Worm (Caenorhabditis elegans) whole organism, late embryonic: ENCODE data around the gene F55A11.6.

ENCODE experiments used
- C08G9.2 ChIP-seq: sonication (generic microtip); optimal IDR thresholded peaks from 2 replicates; lab custom pipeline; 2016; ENCODE audit warnings: mild to moderate bottlenecking, missing genetic modification characterization, moderate library complexity, missing compliant biosample characterization
- C38D4.7 ChIP-seq: fragments of 200-800 bp; sonication (Bioruptor generic); optimal IDR thresholded peaks from 2 replicates; lab custom pipeline; 2018; ENCODE audit warnings: mild to moderate bottlenecking, missing genetic modification characterization, moderate library complexity, missing compliant biosample characterization
- K02D7.2 ChIP-seq: sonication (generic microtip); optimal IDR thresholded peaks from 2 replicates; lab custom pipeline; 2017; ENCODE audit warnings: mild to moderate bottlenecking, missing genetic modification characterization, missing compliant biosample characterization
- K09A11.1 ChIP-seq: sonication (generic microtip); optimal IDR thresholded peaks from 2 replicates; lab custom pipeline; 2017; ENCODE audit warnings: antibody characterized with exemption, mild to moderate bottlenecking, missing genetic modification characterization, missing compliant biosample characterization; ENCODE audit not compliant: insufficient read depth
- T23F11.4 ChIP-seq: fragments of 200-800 bp; sonication (Bioruptor generic); optimal IDR thresholded peaks from 2 replicates; lab custom pipeline; 2018; ENCODE audit warnings: mild to moderate bottlenecking, missing genetic modification characterization, missing compliant biosample characterization
- Y22D7AL.16 ChIP-seq: sonication (generic microtip); optimal IDR thresholded peaks from 2 replicates; lab custom pipeline; 2016; ENCODE audit warnings: missing genetic modification characterization, missing compliant biosample characterization
- ahr-1 ChIP-seq: sonication (generic microtip); optimal IDR thresholded peaks from 2 replicates; lab custom pipeline; 2016; ENCODE audit warnings: missing genetic modification characterization, missing compliant biosample characterization
- ama-1 ChIP-seq: fragments of 150-350 bp; optimal IDR thresholded peaks from 2 replicates; lab custom pipeline; 2014
- ceh-18 ChIP-seq: sonication (generic microtip); optimal IDR thresholded peaks from 2 replicates; lab custom pipeline; 2016; ENCODE audit warnings: missing genetic modification characterization, missing compliant biosample characterization
- ceh-19 ChIP-seq: fragments of 200-800 bp; sonication (Bioruptor generic); optimal IDR thresholded peaks from 2 replicates; lab custom pipeline; 2018; ENCODE audit warnings: mild to moderate bottlenecking, missing genetic modification characterization, missing compliant biosample characterization
- ceh-2 ChIP-seq: sonication (generic microtip); optimal IDR thresholded peaks from 2 replicates; lab custom pipeline; 2016; ENCODE audit warnings: missing genotype, missing genetic modification characterization, missing compliant biosample characterization
- ceh-22 ChIP-seq: sonication (generic microtip); optimal IDR thresholded peaks from 2 replicates; lab custom pipeline; 2017; ENCODE audit warnings: missing biosample characterization, missing genetic modification characterization
- ceh-30 ChIP-seq: fragments of 150-350 bp; optimal IDR thresholded peaks from 2 replicates; lab custom pipeline; 2014; ENCODE audit warnings: missing biosample characterization, missing genetic modification characterization
- ceh-6 ChIP-seq: fragments of 200-800 bp; sonication (Bioruptor generic); optimal IDR thresholded peaks from 2 replicates; lab custom pipeline; 2018; ENCODE audit warnings: mild to moderate bottlenecking, missing genetic modification characterization, missing compliant biosample characterization
- che-1 ChIP-seq: sonication (generic microtip); optimal IDR thresholded peaks from 2 replicates; lab custom pipeline; 2016; ENCODE audit warnings: mild to moderate bottlenecking, missing genetic modification characterization, missing compliant biosample characterization
- dve-1 ChIP-seq: sonication (generic microtip); optimal IDR thresholded peaks from 2 replicates; lab custom pipeline; 2017; ENCODE audit warnings: antibody characterized with exemption, mild to moderate bottlenecking, missing genetic modification characterization, missing compliant biosample characterization
- elt-2 ChIP-seq: sonication (generic microtip); optimal IDR thresholded peaks from 2 replicates; lab custom pipeline; 2016; ENCODE audit warnings: missing genetic modification reagents, missing genetic modification characterization, missing compliant biosample characterization
- ets-4 ChIP-seq: sonication (generic microtip); optimal IDR thresholded peaks from 2 replicates; lab custom pipeline; 2016; ENCODE audit warnings: missing genetic modification characterization, missing compliant biosample characterization
- hlh-13 ChIP-seq: fragments of 200-800 bp; sonication (Bioruptor generic); optimal IDR thresholded peaks from 2 replicates; lab custom pipeline; 2018; ENCODE audit warnings: mild to moderate bottlenecking, missing genetic modification characterization, missing compliant biosample characterization
- hlh-30 ChIP-seq: sonication (generic microtip); optimal IDR thresholded peaks from 2 replicates; lab custom pipeline; 2017; ENCODE audit warnings: antibody characterized with exemption, missing genetic modification characterization, missing compliant biosample characterization; ENCODE audit not compliant: insufficient read depth
- hlh-6 ChIP-seq: sonication (generic microtip); optimal IDR thresholded peaks from 2 replicates; lab custom pipeline; 2016; ENCODE audit warnings: missing genotype, missing genetic modification characterization, missing compliant biosample characterization
- madf-2 ChIP-seq: sonication (generic microtip); optimal IDR thresholded peaks from 2 replicates; lab custom pipeline; 2017; ENCODE audit warnings: missing genetic modification characterization, missing compliant biosample characterization
- nhr-11 ChIP-seq: fragments of 150-350 bp; optimal IDR thresholded peaks from 2 replicates; lab custom pipeline; 2014; ENCODE audit warnings: missing biosample characterization, missing genetic modification characterization
- nhr-232 ChIP-seq: sonication (generic microtip); optimal IDR thresholded peaks from 2 replicates; lab custom pipeline; 2016; ENCODE audit warnings: missing genetic modification characterization, missing compliant biosample characterization
- odd-2 ChIP-seq: sonication (generic microtip); optimal IDR thresholded peaks from 2 replicates; lab custom pipeline; 2017; ENCODE audit warnings: antibody characterized with exemption, mild to moderate bottlenecking, missing genetic modification characterization, missing compliant biosample characterization
- pag-3 ChIP-seq: sonication (generic microtip); optimal IDR thresholded peaks from 2 replicates; lab custom pipeline; 2016; ENCODE audit warnings: missing compliant biosample characterization, missing genetic modification characterization, borderline replicate concordance
- pax-1 ChIP-seq: fragments of 150-350 bp; optimal IDR thresholded peaks from 2 replicates; lab custom pipeline; 2014; ENCODE audit warnings: missing biosample characterization, missing genetic modification characterization
- pha-2 ChIP-seq: sonication (generic microtip); optimal IDR thresholded peaks from 2 replicates; lab custom pipeline; 2017; ENCODE audit warnings: mild to moderate bottlenecking, missing genetic modification characterization, missing compliant biosample characterization
- pha-4 ChIP-seq: fragments of 150-350 bp; optimal IDR thresholded peaks from 2 replicates; lab custom pipeline; 2018; ENCODE audit warnings: missing biosample characterization, missing genetic modification reagents, missing genetic modification characterization
- pros-1 ChIP-seq: fragments of 150-350 bp; optimal IDR thresholded peaks from 2 replicates; lab custom pipeline; 2014; ENCODE audit warnings: missing biosample characterization, missing genetic modification reagents, missing genetic modification characterization
- sdc-2 ChIP-seq: sonication (generic microtip); optimal IDR thresholded peaks from 2 replicates; lab custom pipeline; 2016; ENCODE audit warnings: missing genotype, missing genetic modification characterization, missing compliant biosample characterization
- tbx-7 ChIP-seq: sonication (generic microtip); optimal IDR thresholded peaks from 2 replicates; lab custom pipeline; 2016; ENCODE audit warnings: missing genotype, missing genetic modification characterization, missing compliant biosample characterization
- ttx-3 ChIP-seq: sonication (generic microtip); optimal IDR thresholded peaks from 2 replicates; lab custom pipeline; 2016; ENCODE audit warnings: missing genetic modification reagents, missing genetic modification characterization, missing compliant biosample characterization
- unc-55 ChIP-seq: sonication (generic microtip); optimal IDR thresholded peaks from 2 replicates; lab custom pipeline; 2017; ENCODE audit warnings: missing biosample characterization, missing genetic modification reagents, missing genetic modification characterization
- zip-5 ChIP-seq: sonication (generic microtip); optimal IDR thresholded peaks from 2 replicates; lab custom pipeline; 2016; ENCODE audit warnings: missing genetic modification characterization, missing compliant biosample characterization

F55A11.6 gene

ce11 chrV:11736896-11737295 lies 39.7 kb upstream of the F55A11.6 start, which contains the start of gene spe-42:
TSS of gene spe-42 (minus strand) at chrV:11736996.
- TF ChIP-seq unc-55 (GFP tag; lab: Kevin White, UChicago) = no peak
- TF ChIP-seq, all 69 proteins: peak for 0

- TF ChIP-seq Y22D7AL.16 (tag; lab: Kevin White, UChicago) (no peak), nhr-232 (tag; lab: Kevin White, UChicago) (no peak), ceh-18 (tag; lab: Kevin White, UChicago) (no peak), ahr-1 (tag; lab: Kevin White, UChicago) (no peak), ceh-30 (tag; lab: Kevin White, UChicago) (no peak), zip-5 (tag; lab: Kevin White, UChicago) (no peak), K09A11.1 (tag; lab: Kevin White, UChicago) (no peak), K02D7.2 (tag; lab: Kevin White, UChicago) (no peak), T23F11.4 (no peak), ceh-2 (tag; lab: Kevin White, UChicago) (no peak), madf-2 (tag; lab: Kevin White, UChicago) (no peak), C38D4.7 (GFP tag; lab: Kevin White, UChicago) (no peak), ets-4 (tag; lab: Kevin White, UChicago) (no peak), pax-1 (no peak), tbx-7 (no peak), hlh-13 (GFP tag; lab: Kevin White, UChicago) (no peak), odd-2 (no peak)
These were observed 39.3 kb upstream of the F55A11.6 start for ce11 chrV:11737333-11737732.

- TF ChIP-seq elt-2 (tag; lab: Kevin White, UChicago) (no peak), hlh-6 (tag; lab: Kevin White, UChicago) (no peak), C08G9.2 (tag; lab: Kevin White, UChicago) (no peak), nhr-232 (tag; lab: Kevin White, UChicago) (no peak), ets-4 (tag; lab: Kevin White, UChicago) (no peak), hlh-30 (tag; lab: Kevin White, UChicago) (no peak), ceh-22 (no peak), ttx-3 (no peak), ceh-19 (GFP tag; lab: Kevin White, UChicago) (no peak), unc-55 (GFP tag; lab: Kevin White, UChicago) (no peak), K02D7.2 (tag; lab: Kevin White, UChicago) (no peak), zip-5 (tag; lab: Kevin White, UChicago) (no peak)
These were observed 36.8 kb upstream of the F55A11.6 start, which contains the start of gene T04F3.1 for ce11 chrV:11739820-11740219. TSS of gene T04F3.1 (plus strand) at chrV:11740065.

ce11 chrV:11741078-11741477 lies 35.6 kb upstream of the F55A11.6 start:
- TF ChIP-seq pha-2 (tag; lab: Kevin White, UChicago) = no peak
- TF ChIP-seq sdc-2 = no peak
- TF ChIP-seq K09A11.1 (tag; lab: Kevin White, UChicago) = no peak
- TF ChIP-seq pag-3 (tag; lab: Kevin White, UChicago) = no peak
- no peak for TF ChIP-seq unc-55 (GFP tag; lab: Kevin White, UChicago)
- TF ChIP-seq pha-4 (tag; lab: Kevin White, UChicago) = no peak
- no peak for TF ChIP-seq che-1 (tag; lab: Kevin White, UChicago)
- no peak for TF ChIP-seq ceh-18 (tag; lab: Kevin White, UChicago)
- TF ChIP-seq hlh-6 (tag; lab: Kevin White, UChicago) = no peak
- no peak for TF ChIP-seq dve-1 (tag; lab: Kevin White, UChicago)
- TF ChIP-seq ama-1 (lab: Kevin White, UChicago) = no peak
- TF ChIP-seq pros-1 (tag; lab: Kevin White, UChicago) = no peak
- TF ChIP-seq hlh-13 (GFP tag; lab: Kevin White, UChicago) = no peak
- TF ChIP-seq ceh-6 = no peak
- no peak for TF ChIP-seq nhr-11
